Fruit fly (Drosophila melanogaster) whole organism, prepupa: Measurements from ENCODE around the gene PAN3.
A peak's percentile ranks its signal among the peaks of the same experiment; 100 is the strongest.

Experiments used
- CG10631 ChIP-seq: fragments of 200-800 bp; sonication (Bioruptor generic); optimal IDR thresholded peaks from 2 replicates; lab custom pipeline; 2016; ENCODE audit warnings: missing biosample characterization, missing genetic modification characterization
- CG11294 ChIP-seq: fragments of 200-800 bp; sonication (Bioruptor generic); IDR thresholded peaks from 2 replicates; pipeline ENCODE4 v1.3.6; 2022; ENCODE audit warnings: missing biosample characterization, missing genetic modification characterization
- CG11762 ChIP-seq: fragments of 200-800 bp; sonication (Bioruptor generic); optimal IDR thresholded peaks from 3 replicates; lab custom pipeline; 2016; ENCODE audit warnings: missing biosample characterization, missing genetic modification characterization; ENCODE audit not compliant: insufficient read depth
- CG11902 ChIP-seq: fragments of 200-800 bp; sonication (Bioruptor generic); optimal IDR thresholded peaks from 3 replicates; lab custom pipeline; 2016; ENCODE audit warnings: missing biosample characterization, missing genetic modification characterization
- CG15336 ChIP-seq: fragments of 200-800 bp; sonication (Bioruptor generic); IDR thresholded peaks from 2 replicates; pipeline ENCODE4 v1.3.6; 2022; ENCODE audit warnings: missing biosample characterization, missing genetic modification characterization
- CG16779 ChIP-seq: fragments of 200-800 bp; sonication (Bioruptor generic); optimal IDR thresholded peaks from 3 replicates; lab custom pipeline; 2017; ENCODE audit warnings: missing biosample characterization, mild to moderate bottlenecking, missing genetic modification characterization
- CG3032 ChIP-seq: fragments of 200-800 bp; optimal IDR thresholded peaks from 2 replicates; lab custom pipeline; 2019; ENCODE audit warnings: missing biosample characterization, mild to moderate bottlenecking, missing genetic modification characterization, moderate library complexity
- CG32006 ChIP-seq: fragments of 200-800 bp; sonication (Bioruptor generic); optimal IDR thresholded peaks from 3 replicates; lab custom pipeline; 2017; ENCODE audit warnings: missing biosample characterization, mild to moderate bottlenecking, missing genetic modification characterization
- CG34406 ChIP-seq: fragments of 200-800 bp; sonication (Bioruptor generic); optimal IDR thresholded peaks from 3 replicates; lab custom pipeline; 2016; ENCODE audit warnings: missing biosample characterization, missing genetic modification characterization
- CG3919 ChIP-seq: fragments of 200-800 bp; sonication (Bioruptor generic); optimal IDR thresholded peaks from 3 replicates; lab custom pipeline; 2016; ENCODE audit warnings: missing biosample characterization, missing genetic modification characterization
- CG4318 ChIP-seq: fragments of 200-800 bp; sonication (Bioruptor generic); optimal IDR thresholded peaks from 3 replicates; lab custom pipeline; 2017; ENCODE audit warnings: missing biosample characterization, mild to moderate bottlenecking, missing genetic modification characterization
- CG6276 ChIP-seq: fragments of 200-800 bp; sonication (Bioruptor generic); optimal IDR thresholded peaks from 2 replicates; lab custom pipeline; 2017; ENCODE audit warnings: missing biosample characterization, mild to moderate bottlenecking, missing genetic modification characterization
- CG6808 ChIP-seq: fragments of 200-800 bp; sonication (Bioruptor generic); optimal IDR thresholded peaks from 3 replicates; lab custom pipeline; 2017; ENCODE audit warnings: missing biosample characterization, missing genetic modification characterization, mild to moderate bottlenecking, moderate library complexity, missing genetic modification reagents
- CG6854 ChIP-seq: fragments of 200-800 bp; sonication (Bioruptor generic); optimal IDR thresholded peaks from 2 replicates; lab custom pipeline; 2017; ENCODE audit warnings: missing biosample characterization, mild to moderate bottlenecking, missing genetic modification characterization
- CG7368 ChIP-seq: fragments of 200-800 bp; sonication (Bioruptor generic); optimal IDR thresholded peaks from 3 replicates; lab custom pipeline; 2016; ENCODE audit warnings: missing biosample characterization, missing genetic modification characterization
- CG8119 ChIP-seq: fragments of 200-800 bp; sonication (Bioruptor generic); IDR thresholded peaks from 3 replicates; pipeline ENCODE4 v1.3.6; 2022; ENCODE audit warnings: missing biosample characterization, missing genetic modification characterization
- CG8319 ChIP-seq: fragments of 200-800 bp; sonication (Bioruptor generic); optimal IDR thresholded peaks from 3 replicates; lab custom pipeline; 2016; ENCODE audit warnings: missing biosample characterization, missing genetic modification characterization
- CG8632 ChIP-seq: fragments of 200-800 bp; sonication (Bioruptor generic); optimal IDR thresholded peaks from 3 replicates; lab custom pipeline; 2016; ENCODE audit warnings: missing biosample characterization, missing genetic modification characterization
- CG9139 ChIP-seq: fragments of 200-800 bp; sonication (Bioruptor generic); optimal IDR thresholded peaks from 3 replicates; lab custom pipeline; 2017; ENCODE audit warnings: missing biosample characterization, mild to moderate bottlenecking, missing genetic modification characterization
- Eip93F ChIP-seq: fragments of 200-800 bp; sonication (Bioruptor generic); optimal IDR thresholded peaks from 2 replicates; lab custom pipeline; 2016; ENCODE audit warnings: missing biosample characterization, mild to moderate bottlenecking, missing genetic modification characterization
- Ets96B ChIP-seq: fragments of 200-800 bp; optimal IDR thresholded peaks from 2 replicates; lab custom pipeline; 2019; ENCODE audit warnings: missing biosample characterization, mild to moderate bottlenecking, missing genetic modification characterization, moderate library complexity
- Hr38 ChIP-seq: sonication (Bioruptor generic); optimal IDR thresholded peaks from 2 replicates; lab custom pipeline; 2016; ENCODE audit warnings: missing biosample characterization, missing genetic modification characterization
- Hr39 ChIP-seq: fragments of 200-800 bp; sonication (Bioruptor generic); optimal IDR thresholded peaks from 2 replicates; lab custom pipeline; 2016; ENCODE audit warnings: missing biosample characterization, missing genetic modification characterization
- Lpt ChIP-seq: fragments of 200-800 bp; sonication (Bioruptor generic); optimal IDR thresholded peaks from 3 replicates; lab custom pipeline; 2016; ENCODE audit warnings: missing biosample characterization, missing genetic modification characterization
- Smox ChIP-seq: fragments of 200-800 bp; sonication (Bioruptor generic); optimal IDR thresholded peaks from 3 replicates; lab custom pipeline; 2016; ENCODE audit warnings: missing biosample characterization, missing genetic modification characterization
- Sox102F ChIP-seq: fragments of 200-800 bp; sonication (Bioruptor generic); optimal IDR thresholded peaks from 2 replicates; lab custom pipeline; 2016; ENCODE audit warnings: missing biosample characterization, mild to moderate bottlenecking, missing genetic modification characterization
- Sox14 ChIP-seq: fragments of 200-800 bp; sonication (Bioruptor generic); optimal IDR thresholded peaks from 3 replicates; lab custom pipeline; 2016; ENCODE audit warnings: missing biosample characterization, missing genetic modification characterization
- achi ChIP-seq: fragments of 200-800 bp; sonication (Bioruptor generic); optimal IDR thresholded peaks from 3 replicates; lab custom pipeline; 2016; ENCODE audit warnings: missing biosample characterization, missing genetic modification characterization
- acj6 ChIP-seq: fragments of 200-800 bp; sonication (Bioruptor generic); optimal IDR thresholded peaks from 3 replicates; lab custom pipeline; 2016; ENCODE audit warnings: missing biosample characterization, missing genetic modification characterization
- cyc ChIP-seq: fragments of 200-800 bp; sonication (Bioruptor generic); optimal IDR thresholded peaks from 3 replicates; lab custom pipeline; 2016; ENCODE audit warnings: missing biosample characterization, missing genetic modification characterization
- dsx ChIP-seq: fragments of 200-800 bp; optimal IDR thresholded peaks from 3 replicates; lab custom pipeline; 2019; ENCODE audit warnings: missing biosample characterization, mild to moderate bottlenecking, missing genetic modification characterization, moderate library complexity; ENCODE audit not compliant: poor library complexity, severe bottlenecking
- eg ChIP-seq: fragments of 200-800 bp; sonication (Bioruptor generic); IDR thresholded peaks from 3 replicates; pipeline ENCODE4 v1.3.6; 2022; ENCODE audit warnings: missing biosample characterization, missing genetic modification characterization
- esn ChIP-seq: fragments of 200-800 bp; sonication (Bioruptor generic); optimal IDR thresholded peaks from 2 replicates; lab custom pipeline; 2016; ENCODE audit warnings: missing biosample characterization, mild to moderate bottlenecking, missing genetic modification characterization, moderate library complexity
- fd59A ChIP-seq: fragments of 200-800 bp; sonication (Bioruptor generic); optimal IDR thresholded peaks from 2 replicates; lab custom pipeline; 2017; ENCODE audit warnings: missing biosample characterization, mild to moderate bottlenecking, missing genetic modification characterization, missing genetic modification reagents
- net ChIP-seq: fragments of 200-800 bp; sonication (Bioruptor generic); optimal IDR thresholded peaks from 3 replicates; lab custom pipeline; 2016; ENCODE audit warnings: missing biosample characterization, missing genetic modification characterization
- salr ChIP-seq, 2 experiments: fragments of 200-800 bp; sonication (Bioruptor generic); optimal IDR thresholded peaks; 3 replicates each; lab custom pipeline; 2016 to 2018; ENCODE audit warnings: missing biosample characterization in 2 of 2, missing genetic modification characterization in 2 of 2, mild to moderate bottlenecking in 1 of 2
- spab ChIP-seq: fragments of 200-800 bp; sonication (Bioruptor generic); optimal IDR thresholded peaks from 2 replicates; lab custom pipeline; 2017; ENCODE audit warnings: missing biosample characterization, mild to moderate bottlenecking, missing genetic modification characterization, missing genetic modification reagents
- ss ChIP-seq, 2 experiments: fragments of 200-800 bp; sonication (Bioruptor generic); optimal IDR thresholded peaks; 2 replicates in 1 of 2; 3 replicates in 1 of 2; lab custom pipeline; 2017 to 2018; ENCODE audit warnings: mild to moderate bottlenecking in 2 of 2, missing biosample characterization in 2 of 2, missing genetic modification characterization in 2 of 2, moderate library complexity in 1 of 2
- svp ChIP-seq: fragments of 200-800 bp; sonication (Bioruptor generic); peaks from one replicate; lab custom pipeline; 2016; ENCODE audit warnings: missing biosample characterization, missing genetic modification characterization
- topi ChIP-seq: fragments of 200-800 bp; sonication (Bioruptor generic); optimal IDR thresholded peaks from 3 replicates; lab custom pipeline; 2016; ENCODE audit warnings: missing biosample characterization, missing genetic modification characterization

The PAN3 gene

DNA sequence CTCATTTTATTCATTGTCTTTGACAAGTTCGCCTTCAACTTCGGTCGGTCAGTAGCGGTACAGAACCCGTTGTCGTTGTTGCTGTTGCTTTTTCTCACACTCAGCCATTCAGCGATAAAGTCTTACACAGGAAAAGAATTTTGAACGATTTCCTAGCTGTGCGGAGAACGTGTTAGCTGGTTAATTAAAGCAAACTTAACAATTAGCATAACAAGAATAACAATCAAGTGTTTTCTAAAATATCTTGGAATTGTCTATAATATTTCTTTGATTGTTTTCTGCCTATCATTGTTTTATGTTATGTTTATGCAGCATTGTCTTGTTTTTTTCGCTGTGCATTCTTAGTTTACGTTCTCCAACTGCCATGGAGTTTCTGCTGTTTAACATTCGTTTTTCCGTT lies 35.2 kb downstream of the PAN3 start (continued):
- TF ChIP-seq CG3919 (GFP tag; lab: Kevin White, UChicago) (peak; percentile 1), CG6808 (GFP tag; lab: Kevin White, UChicago) (peak; percentile 71), Ets96B (tag; lab: Kevin White, UChicago) (peak; percentile 62), CG10631 (GFP tag; lab: Kevin White, UChicago) (peak; percentile 62), net (GFP tag; lab: Kevin White, UChicago) (peak; percentile 37), Lpt (GFP tag; lab: Kevin White, UChicago) (no peak), CG11762 (GFP tag; lab: Kevin White, UChicago) (peak; percentile 36), CG15336 (GFP tag; lab: Robert Waterston, UW) (peak; percentile 51; the same call in 1 of the 2 replicates), spab (GFP tag; lab: Kevin White, UChicago) (peak; percentile 67), dsx (GFP tag; lab: Kevin White, UChicago) (peak; percentile 63), fd59A (GFP tag; lab: Kevin White, UChicago) (peak; percentile 52), CG32006 (GFP tag; lab: Kevin White, UChicago) (peak; percentile 57), topi (GFP tag; lab: Kevin White, UChicago) (no peak), cyc (GFP tag; lab: Kevin White, UChicago) (no peak), CG3032 (peak; percentile 57), ss (GFP tag; optimal IDR thresholded peaks at IDR 0.05; lab: Kevin White, UChicago) (peak; percentile 35 to 61), eg (peak; percentile 10; the same call in 1 of the 3 replicates), CG8632 (no peak), CG6276 (no peak), CG16779 (tag; lab: Kevin White, UChicago) (no peak), CG9139 (GFP tag; lab: Kevin White, UChicago) (no peak), Eip93F (GFP tag; lab: Kevin White, UChicago) (no peak), Hr38 (GFP tag; lab: Kevin White, UChicago) (no peak), esn (no peak), CG8319 (GFP tag; lab: Kevin White, UChicago) (no peak), salr (GFP tag; optimal IDR thresholded peaks at IDR 0.05; lab: Kevin White, UChicago) (peak in 1 of 2 experiments; percentile 18), Sox14 (GFP tag; lab: Kevin White, UChicago) (peak; percentile 30), CG8119 (GFP tag; lab: Robert Waterston, UW) (0 out of 3 replicates have a peak, but pooled peaks have one; percentile 16), CG6854 (no peak), Smox (GFP tag; lab: Kevin White, UChicago) (no peak), achi (GFP tag; lab: Kevin White, UChicago) (peak; percentile 28), Sox102F (GFP tag; lab: Kevin White, UChicago) (no peak), CG34406 (GFP tag; lab: Kevin White, UChicago) (no peak), CG11902 (GFP tag; lab: Kevin White, UChicago) (no peak), svp (GFP tag; lab: Kevin White, UChicago) (no peak), Hr39 (no peak), acj6 (GFP tag; lab: Kevin White, UChicago) (no peak), CG4318 (peak; percentile 33), CG7368 (GFP tag; lab: Kevin White, UChicago) (no peak), CG11294 (no peak)
